Worm (Caenorhabditis elegans) whole organism, L3 larva: ENCODE data around the gene cpr-1.

Experiments
- R02D3.7 ChIP-seq: fragments of 150-350 bp; optimal IDR thresholded peaks from 2 replicates; lab custom pipeline; 2014; ENCODE audit warnings: missing biosample characterization, missing genetic modification characterization
- ZK546.5 ChIP-seq: sonication (generic microtip); optimal IDR thresholded peaks from 2 replicates; lab custom pipeline; 2017; ENCODE audit warnings: missing biosample characterization, missing genetic modification characterization
- aly-2 ChIP-seq: fragments of 150-350 bp; optimal IDR thresholded peaks from 2 replicates; lab custom pipeline; 2014; ENCODE audit warnings: missing biosample characterization, missing genetic modification characterization
- ama-1 ChIP-seq: fragments of 150-350 bp; optimal IDR thresholded peaks from 2 replicates; lab custom pipeline; 2018
- ceh-16 ChIP-seq: sonication (generic microtip); optimal IDR thresholded peaks from 2 replicates; lab custom pipeline; 2017; ENCODE audit warnings: missing biosample characterization, missing genetic modification characterization
- ceh-28 ChIP-seq: fragments of 150-350 bp; optimal IDR thresholded peaks from 2 replicates; lab custom pipeline; 2014; ENCODE audit warnings: missing biosample characterization, missing genetic modification reagents, missing genetic modification characterization
- daf-12 ChIP-seq: fragments of 150-350 bp; optimal IDR thresholded peaks from 2 replicates; lab custom pipeline; 2014; ENCODE audit warnings: missing biosample characterization, missing genetic modification reagents, missing genetic modification characterization
- egl-27 ChIP-seq: sonication (generic microtip); optimal IDR thresholded peaks from 4 replicates; lab custom pipeline; 2017; ENCODE audit warnings: missing biosample characterization, missing genetic modification reagents, missing genetic modification characterization
- egl-5 ChIP-seq: fragments of 150-350 bp; optimal IDR thresholded peaks from 2 replicates; lab custom pipeline; 2017; ENCODE audit warnings: missing biosample characterization, missing genetic modification reagents, missing genetic modification characterization, inconsistent platforms
- elt-1 ChIP-seq: fragments of 150-350 bp; optimal IDR thresholded peaks from 2 replicates; lab custom pipeline; 2014; ENCODE audit warnings: missing biosample characterization, missing genetic modification characterization
- elt-2 ChIP-seq: sonication (generic microtip); optimal IDR thresholded peaks from 2 replicates; lab custom pipeline; 2016; ENCODE audit warnings: missing genetic modification reagents, mild to moderate bottlenecking, missing genetic modification characterization, missing compliant biosample characterization
- elt-3 ChIP-seq, 3 experiments: fragments of 150-350 bp in 1 of 3; sonication (generic microtip) in 2 of 3; optimal IDR thresholded peaks; 2 replicates in 2 of 3; 4 replicates in 1 of 3; lab custom pipeline; 2014 to 2017; ENCODE audit warnings: missing biosample characterization in 3 of 3, missing genetic modification characterization in 3 of 3
- eor-1 ChIP-seq, 2 experiments: fragments of 150-350 bp; optimal IDR thresholded peaks; 2 replicates each; lab custom pipeline; 2014 to 2018; ENCODE audit warnings: missing biosample characterization in 2 of 2, missing genetic modification characterization in 2 of 2
- fkh-10 ChIP-seq: sonication (generic microtip); optimal IDR thresholded peaks from 2 replicates; lab custom pipeline; 2017; ENCODE audit warnings: missing biosample characterization, missing genetic modification reagents, missing genetic modification characterization
- fkh-2 ChIP-seq: fragments of 150-350 bp; optimal IDR thresholded peaks from 2 replicates; lab custom pipeline; 2014; ENCODE audit warnings: missing biosample characterization, missing genetic modification reagents, missing genetic modification characterization
- fos-1 ChIP-seq: fragments of 150-350 bp; optimal IDR thresholded peaks from 2 replicates; lab custom pipeline; 2014; ENCODE audit warnings: missing biosample characterization, missing genetic modification characterization
- hmg-11 ChIP-seq: sonication (generic microtip); optimal IDR thresholded peaks from 2 replicates; lab custom pipeline; 2016; ENCODE audit warnings: missing genetic modification characterization, missing compliant biosample characterization
- jun-1 ChIP-seq: fragments of 150-350 bp; optimal IDR thresholded peaks from 2 replicates; lab custom pipeline; 2014; ENCODE audit warnings: missing biosample characterization, missing genetic modification reagents, missing genetic modification characterization
- lin-15B ChIP-seq: fragments of 150-350 bp; optimal IDR thresholded peaks from 2 replicates; lab custom pipeline; 2014; ENCODE audit warnings: missing biosample characterization, missing genetic modification characterization
- lin-39 ChIP-seq: fragments of 150-350 bp; optimal IDR thresholded peaks from 2 replicates; lab custom pipeline; 2018; ENCODE audit warnings: missing biosample characterization, missing genetic modification reagents, missing genetic modification characterization
- mdl-1 ChIP-seq: fragments of 150-350 bp; optimal IDR thresholded peaks from 2 replicates; lab custom pipeline; 2014; ENCODE audit warnings: missing biosample characterization, missing genetic modification characterization
- mml-1 ChIP-seq: fragments of 150-350 bp; sonication (generic microtip); optimal IDR thresholded peaks from 3 replicates; lab custom pipeline; 2014; ENCODE audit warnings: missing biosample characterization, missing genetic modification characterization
- nfya-1 ChIP-seq: sonication (generic microtip); optimal IDR thresholded peaks from 2 replicates; lab custom pipeline; 2017; ENCODE audit warnings: missing genetic modification characterization, mild to moderate bottlenecking, missing compliant biosample characterization, antibody characterized with exemption, moderate library complexity; ENCODE audit not compliant: insufficient read depth
- nhr-11 ChIP-seq: fragments of 150-350 bp; optimal IDR thresholded peaks from 2 replicates; lab custom pipeline; 2014; ENCODE audit warnings: missing biosample characterization, missing genetic modification characterization
- nhr-12 ChIP-seq: fragments of 150-350 bp; optimal IDR thresholded peaks from 2 replicates; lab custom pipeline; 2014; ENCODE audit warnings: missing biosample characterization, missing genetic modification characterization
- nhr-23 ChIP-seq: fragments of 150-350 bp; optimal IDR thresholded peaks from 2 replicates; lab custom pipeline; 2014; ENCODE audit warnings: missing biosample characterization, missing genetic modification reagents, missing genetic modification characterization
- nhr-237 ChIP-seq: fragments of 150-350 bp; optimal IDR thresholded peaks from 2 replicates; lab custom pipeline; 2014; ENCODE audit warnings: missing biosample characterization, missing genetic modification characterization
- nhr-25 ChIP-seq: sonication (generic microtip); optimal IDR thresholded peaks from 2 replicates; lab custom pipeline; 2017; ENCODE audit warnings: missing biosample characterization, missing genetic modification characterization
- nhr-28 ChIP-seq: fragments of 150-350 bp; optimal IDR thresholded peaks from 2 replicates; lab custom pipeline; 2014; ENCODE audit warnings: missing biosample characterization, missing genetic modification characterization
- nhr-43 ChIP-seq: sonication (generic microtip); optimal IDR thresholded peaks from 2 replicates; lab custom pipeline; 2016; ENCODE audit warnings: mild to moderate bottlenecking, missing genetic modification characterization, missing compliant biosample characterization; ENCODE audit not compliant: poor library complexity, severe bottlenecking
- nhr-67 ChIP-seq: fragments of 150-350 bp; optimal IDR thresholded peaks from 2 replicates; lab custom pipeline; 2014; ENCODE audit warnings: missing biosample characterization, missing genetic modification characterization
- nhr-76 ChIP-seq: fragments of 150-350 bp; sonication (generic microtip); optimal IDR thresholded peaks from 5 replicates; lab custom pipeline; 2014; ENCODE audit warnings: missing biosample characterization, missing genetic modification characterization
- nhr-77 ChIP-seq: fragments of 150-350 bp; optimal IDR thresholded peaks from 2 replicates; lab custom pipeline; 2014; ENCODE audit warnings: missing biosample characterization, missing genetic modification characterization
- pha-4 ChIP-seq: fragments of 150-350 bp; optimal IDR thresholded peaks from 2 replicates; lab custom pipeline; 2014; ENCODE audit warnings: missing biosample characterization, missing genetic modification reagents, missing genetic modification characterization
- sea-2 ChIP-seq: fragments of 150-350 bp; sonication (generic microtip); optimal IDR thresholded peaks from 4 replicates; lab custom pipeline; 2014; ENCODE audit warnings: missing biosample characterization, missing genetic modification reagents, missing genetic modification characterization
- skn-1 ChIP-seq: fragments of 150-350 bp; optimal IDR thresholded peaks from 2 replicates; lab custom pipeline; 2014; ENCODE audit warnings: missing biosample characterization, missing genetic modification characterization
- snpc-4 ChIP-seq: fragments of 150-350 bp; optimal IDR thresholded peaks from 2 replicates; lab custom pipeline; 2014; ENCODE audit warnings: missing biosample characterization, missing genetic modification characterization
- unc-39 ChIP-seq: sonication (generic microtip); optimal IDR thresholded peaks from 4 replicates; lab custom pipeline; 2017; ENCODE audit warnings: missing biosample characterization, missing genetic modification characterization
- unc-62 ChIP-seq: fragments of 150-350 bp; sonication (generic microtip); optimal IDR thresholded peaks from 4 replicates; lab custom pipeline; 2014; ENCODE audit warnings: missing biosample characterization, missing genetic modification reagents, missing genetic modification characterization
- zag-1 ChIP-seq: fragments of 150-350 bp; optimal IDR thresholded peaks from 2 replicates; lab custom pipeline; 2014; ENCODE audit warnings: missing biosample characterization, missing genetic modification characterization
- ztf-11 ChIP-seq: fragments of 150-350 bp; optimal IDR thresholded peaks from 2 replicates; lab custom pipeline; 2014; ENCODE audit warnings: missing biosample characterization, missing genetic modification characterization
- ztf-4 ChIP-seq: fragments of 150-350 bp; optimal IDR thresholded peaks from 2 replicates; lab custom pipeline; 2014; ENCODE audit warnings: missing biosample characterization, missing genetic modification characterization

The cpr-1 gene

ce11 chrV:11982309-11982708, 7.0 kb downstream of the cpr-1 start, which contains the start of gene rpt-1:
Gene rpt-1 (minus strand): TSS chrV:11982397.
- no peak for TF ChIP-seq ceh-16
- peak; percentile 45 for TF ChIP-seq lin-39 (tag; lab: Kevin White, UChicago)
- no peak for TF ChIP-seq ztf-11 (tag; lab: Kevin White, UChicago)
- TF ChIP-seq hmg-11, result peak; percentile 14
- no peak for TF ChIP-seq aly-2 (tag; lab: Kevin White, UChicago)
- peak; percentile 90 for TF ChIP-seq lin-15B (tag; lab: Kevin White, UChicago)
- TF ChIP-seq eor-1 (tag; optimal IDR thresholded peaks at IDR 0.05; lab: Kevin White, UChicago), result no peak
- TF ChIP-seq fkh-2, result no peak
- no peak for TF ChIP-seq fkh-10 (GFP tag; lab: Kevin White, UChicago)
- TF ChIP-seq unc-62, result no peak
- TF ChIP-seq mdl-1 (tag; lab: Kevin White, UChicago), result no peak
- TF ChIP-seq snpc-4 (tag; lab: Kevin White, UChicago), result peak; percentile 90
- TF ChIP-seq nhr-25 (tag; lab: Kevin White, UChicago), result peak; percentile 70
- no peak for TF ChIP-seq egl-27
- peak; percentile 5 for TF ChIP-seq nhr-43 (tag; lab: Kevin White, UChicago)
- no peak for TF ChIP-seq unc-39 (tag; lab: Kevin White, UChicago)
- no peak for TF ChIP-seq nhr-11 (tag; lab: Kevin White, UChicago)
- no peak for TF ChIP-seq ceh-28 (tag; lab: Kevin White, UChicago)
- peak; percentile 84 for TF ChIP-seq nfya-1 (tag; lab: Kevin White, UChicago)
- TF ChIP-seq daf-12 (tag; lab: Kevin White, UChicago), result no peak
- TF ChIP-seq R02D3.7 (tag; lab: Kevin White, UChicago), result peak; percentile 3
- peak; percentile 85 for TF ChIP-seq nhr-23 (tag; lab: Kevin White, UChicago)
- TF ChIP-seq ZK546.5 (tag; lab: Kevin White, UChicago), result no peak
- no peak for TF ChIP-seq fos-1
- TF ChIP-seq pha-4, result peak; percentile 89
- no peak for TF ChIP-seq ztf-4 (tag; lab: Kevin White, UChicago)
- TF ChIP-seq nhr-67 (tag; lab: Kevin White, UChicago), result no peak
- no peak for TF ChIP-seq ama-1 (lab: Kevin White, UChicago)
- TF ChIP-seq nhr-12 (tag; lab: Kevin White, UChicago), result no peak
- TF ChIP-seq sea-2 (GFP tag; lab: Kevin White, UChicago), result no peak
- no peak for TF ChIP-seq nhr-77 (tag; lab: Kevin White, UChicago)
- TF ChIP-seq elt-1 (tag; lab: Kevin White, UChicago), result peak; percentile 9
- no peak for TF ChIP-seq elt-3 (tag; optimal IDR thresholded peaks at IDR 0.05; lab: Kevin White, UChicago)
- no peak for TF ChIP-seq jun-1 (tag; lab: Kevin White, UChicago)
- peak; percentile 98 for TF ChIP-seq skn-1 (tag; lab: Kevin White, UChicago)
- TF ChIP-seq zag-1 (tag; lab: Kevin White, UChicago), result no peak
- peak; percentile 29 for TF ChIP-seq elt-2 (tag; lab: Kevin White, UChicago)
- peak; percentile 36 for TF ChIP-seq egl-5 (tag; lab: Kevin White, UChicago)
- no peak for TF ChIP-seq nhr-76 (tag; lab: Kevin White, UChicago)
- no peak for TF ChIP-seq mml-1 (tag; lab: Kevin White, UChicago)
- no peak for TF ChIP-seq nhr-237 (tag; lab: Kevin White, UChicago)
- TF ChIP-seq, all 47 proteins: peak for 14

- TF ChIP-seq R02D3.7 (tag; lab: Kevin White, UChicago), result no peak
- TF ChIP-seq nhr-67 (tag; lab: Kevin White, UChicago), result no peak
- TF ChIP-seq elt-1 (tag; lab: Kevin White, UChicago), result no peak
- no peak for TF ChIP-seq egl-27
- no peak for TF ChIP-seq nhr-11 (tag; lab: Kevin White, UChicago)
- TF ChIP-seq pha-4, result no peak
- no peak for TF ChIP-seq sea-2 (GFP tag; lab: Kevin White, UChicago)
- no peak for TF ChIP-seq mdl-1 (tag; lab: Kevin White, UChicago)
- no peak for TF ChIP-seq nhr-28 (tag; lab: Kevin White, UChicago)
- no peak for TF ChIP-seq zag-1 (tag; lab: Kevin White, UChicago)
- TF ChIP-seq nhr-12 (tag; lab: Kevin White, UChicago), result no peak
- TF ChIP-seq unc-39 (tag; lab: Kevin White, UChicago), result no peak
- no peak for TF ChIP-seq lin-15B (tag; lab: Kevin White, UChicago)
- no peak for TF ChIP-seq nhr-43 (tag; lab: Kevin White, UChicago)
- no peak for TF ChIP-seq ceh-28 (tag; lab: Kevin White, UChicago)
Measured at ce11 chrV:11985384-11985783, 10.0 kb downstream of the cpr-1 start, which contains the start of gene mans-2. Gene mans-2 (minus strand): TSS chrV:11985484.
